Worm (Caenorhabditis elegans) whole organism, L4 larva: ENCODE results near the gene Y54G2A.7.

Experiments
- D1046.2 ChIP-seq: fragments of 200-800 bp; sonication (Bioruptor generic); IDR thresholded peaks from 2 replicates; pipeline ENCODE4 v1.3.6; 2022; ENCODE audit warnings: missing genetic modification characterization, missing compliant biosample characterization
- F10B5.3 ChIP-seq: sonication (generic microtip); optimal IDR thresholded peaks from 2 replicates; lab custom pipeline; 2016; ENCODE audit warnings: mild to moderate bottlenecking, missing genetic modification characterization, missing compliant biosample characterization
- F26F4.8 ChIP-seq: fragments of 200-800 bp; sonication (Bioruptor generic); conservative IDR thresholded peaks from 2 replicates; pipeline ENCODE4 v1.3.6; 2022; ENCODE audit warnings: missing genetic modification characterization, missing compliant biosample characterization
- F44E2.7 ChIP-seq: fragments of 200-800 bp; sonication (Bioruptor generic); IDR thresholded peaks from 2 replicates; pipeline ENCODE4 v2.1.2; 2022; ENCODE audit warnings: missing genetic modification characterization, missing compliant biosample characterization
- Y105C5A.15 ChIP-seq: fragments of 200-800 bp; sonication (Bioruptor generic); IDR thresholded peaks from 2 replicates; pipeline ENCODE4 v1.3.6; 2022; ENCODE audit warnings: missing genetic modification characterization, missing compliant biosample characterization
- aly-2 ChIP-seq: sonication (generic microtip); optimal IDR thresholded peaks from 2 replicates; lab custom pipeline; 2018; ENCODE audit warnings: missing biosample characterization, missing genetic modification characterization
- ama-1 ChIP-seq: fragments of 150-350 bp; optimal IDR thresholded peaks from 2 replicates; lab custom pipeline; 2014; ENCODE audit warnings: inconsistent platforms, mixed read lengths
- arid-1 ChIP-seq: fragments of 200-800 bp; sonication (Bioruptor generic); conservative IDR thresholded peaks from 2 replicates; pipeline ENCODE4 v1.3.6; 2022; ENCODE audit warnings: missing genetic modification reagents, missing genetic modification characterization, missing compliant biosample characterization
- attf-4 ChIP-seq: sonication (generic microtip); optimal IDR thresholded peaks from 3 replicates; lab custom pipeline; 2017; ENCODE audit warnings: missing biosample characterization, missing genetic modification characterization
- ceh-28 ChIP-seq: fragments of 150-350 bp; optimal IDR thresholded peaks from 2 replicates; lab custom pipeline; 2014; ENCODE audit warnings: missing biosample characterization, missing genetic modification reagents, missing genetic modification characterization
- ceh-32 ChIP-seq: sonication (generic microtip); optimal IDR thresholded peaks from 2 replicates; lab custom pipeline; 2016; ENCODE audit warnings: mild to moderate bottlenecking, missing genetic modification characterization, missing compliant biosample characterization; ENCODE audit not compliant: poor library complexity
- ceh-82 ChIP-seq: sonication (generic microtip); optimal IDR thresholded peaks from 2 replicates; lab custom pipeline; 2017; ENCODE audit warnings: missing biosample characterization, missing genetic modification characterization
- daf-12 ChIP-seq: fragments of 150-350 bp; optimal IDR thresholded peaks from 2 replicates; lab custom pipeline; 2014; ENCODE audit warnings: missing biosample characterization, missing genetic modification reagents, missing genetic modification characterization
- daf-16 ChIP-seq, 3 experiments: sonication (generic microtip); optimal IDR thresholded peaks; 2 replicates each; lab custom pipeline; 2016 to 2017; ENCODE audit warnings: missing genetic modification characterization in 3 of 3, missing genetic modification reagents in 3 of 3, mild to moderate bottlenecking in 2 of 3, missing compliant biosample characterization in 2 of 3, missing biosample characterization in 1 of 3, moderate library complexity in 1 of 3
- daf-19 ChIP-seq: fragments of 200-800 bp; sonication (Bioruptor generic); conservative IDR thresholded peaks from 2 replicates; pipeline ENCODE4 v1.3.6; 2022; ENCODE audit warnings: missing genetic modification characterization, missing compliant biosample characterization
- dpl-1 ChIP-seq: fragments of 150-350 bp; optimal IDR thresholded peaks from 2 replicates; lab custom pipeline; 2014; ENCODE audit warnings: missing biosample characterization, missing genetic modification reagents, missing genetic modification characterization
- egl-43 ChIP-seq: fragments of 200-800 bp; sonication (Bioruptor generic); IDR thresholded peaks from 2 replicates; pipeline ENCODE4 v1.3.6; 2022; ENCODE audit warnings: missing genetic modification reagents, missing genetic modification characterization, missing compliant biosample characterization
- hif-1 ChIP-seq, 2 experiments: sonication (generic microtip); optimal IDR thresholded peaks; 2 replicates each; lab custom pipeline; 2016 to 2017; ENCODE audit warnings: missing compliant biosample characterization in 2 of 2, missing genetic modification characterization in 2 of 2, missing genetic modification reagents in 2 of 2, missing genotype in 2 of 2, mild to moderate bottlenecking in 1 of 2
- hlh-11 ChIP-seq: fragments of 200-800 bp; sonication (Bioruptor generic); optimal IDR thresholded peaks from 2 replicates; lab custom pipeline; 2018; ENCODE audit warnings: mild to moderate bottlenecking, missing genetic modification characterization, missing compliant biosample characterization
- hmg-1.1 ChIP-seq: fragments of 200-800 bp; sonication (Bioruptor generic); IDR thresholded peaks from 2 replicates; pipeline ENCODE4 v1.3.6; 2022; ENCODE audit warnings: missing genetic modification reagents, missing genetic modification characterization, missing compliant biosample characterization
- lin-1 ChIP-seq: fragments of 200-800 bp; sonication (Bioruptor generic); IDR thresholded peaks from 2 replicates; pipeline ENCODE4 v1.3.6; 2022; ENCODE audit warnings: missing genetic modification reagents, missing genetic modification characterization, missing compliant biosample characterization
- lin-13 ChIP-seq: fragments of 150-350 bp; optimal IDR thresholded peaks from 2 replicates; lab custom pipeline; 2014; ENCODE audit warnings: missing biosample characterization, missing genetic modification reagents, missing genetic modification characterization
- lin-15B ChIP-seq: fragments of 150-350 bp; sonication (generic microtip); optimal IDR thresholded peaks from 3 replicates; lab custom pipeline; 2014; ENCODE audit warnings: missing biosample characterization, missing genetic modification characterization
- lin-29 ChIP-seq: fragments of 200-800 bp; sonication (Bioruptor generic); IDR thresholded peaks from 2 replicates; pipeline ENCODE4 v1.3.6; 2022; ENCODE audit warnings: missing genetic modification reagents, missing genetic modification characterization, missing compliant biosample characterization
- lin-38 ChIP-seq: fragments of 200-800 bp; sonication (Bioruptor generic); IDR thresholded peaks from 2 replicates; pipeline ENCODE4 v1.3.6; 2022; ENCODE audit warnings: missing genetic modification reagents, missing genetic modification characterization, missing compliant biosample characterization
- lin-39 ChIP-seq: fragments of 150-350 bp; optimal IDR thresholded peaks from 2 replicates; lab custom pipeline; 2014; ENCODE audit warnings: missing biosample characterization, missing genetic modification reagents, missing genetic modification characterization
- lir-3 ChIP-seq: sonication (generic microtip); optimal IDR thresholded peaks from 2 replicates; lab custom pipeline; 2016; ENCODE audit warnings: mild to moderate bottlenecking, missing genetic modification characterization, missing compliant biosample characterization
- lsy-2 ChIP-seq, 2 experiments: fragments of 150-350 bp in 1 of 2; sonication (generic microtip) in 1 of 2; optimal IDR thresholded peaks; 2 replicates each; lab custom pipeline; 2014 to 2017; ENCODE audit warnings: missing biosample characterization in 2 of 2, missing genetic modification characterization in 2 of 2
- madf-5 ChIP-seq, 2 experiments: fragments of 200-800 bp; sonication (Bioruptor generic); IDR thresholded peaks; 2 replicates each; pipeline ENCODE4 v1.3.6; 2022; ENCODE audit warnings: missing compliant biosample characterization in 2 of 2, missing genetic modification characterization in 2 of 2
- mdl-1 ChIP-seq, 2 experiments: fragments of 150-350 bp in 1 of 2; sonication (generic microtip) in 1 of 2; optimal IDR thresholded peaks; 2 replicates each; lab custom pipeline; 2014 to 2017; ENCODE audit warnings: missing biosample characterization in 2 of 2, missing genetic modification characterization in 2 of 2
- mep-1 ChIP-seq: fragments of 150-350 bp; sonication (generic microtip); optimal IDR thresholded peaks from 3 replicates; lab custom pipeline; 2014; ENCODE audit warnings: missing biosample characterization, missing genetic modification characterization
- mxl-3 ChIP-seq: fragments of 200-800 bp; sonication (Bioruptor generic); optimal IDR thresholded peaks from 2 replicates; lab custom pipeline; 2018; ENCODE audit warnings: mild to moderate bottlenecking, missing genetic modification characterization, missing compliant biosample characterization
- nhr-10 ChIP-seq: fragments of 150-350 bp; optimal IDR thresholded peaks from 2 replicates; lab custom pipeline; 2014; ENCODE audit warnings: missing biosample characterization, missing genetic modification characterization
- nhr-11 ChIP-seq: fragments of 150-350 bp; optimal IDR thresholded peaks from 2 replicates; lab custom pipeline; 2014; ENCODE audit warnings: missing biosample characterization, missing genetic modification characterization
- nhr-111 ChIP-seq: fragments of 200-800 bp; sonication (Bioruptor generic); optimal IDR thresholded peaks from 2 replicates; lab custom pipeline; 2018; ENCODE audit warnings: mild to moderate bottlenecking, missing genetic modification characterization, missing compliant biosample characterization
- nhr-48 ChIP-seq: sonication (generic microtip); optimal IDR thresholded peaks from 2 replicates; lab custom pipeline; 2016; ENCODE audit warnings: mild to moderate bottlenecking, missing genetic modification characterization, missing compliant biosample characterization
- nhr-77 ChIP-seq: fragments of 150-350 bp; optimal IDR thresholded peaks from 2 replicates; lab custom pipeline; 2014; ENCODE audit warnings: missing biosample characterization, missing genetic modification characterization
- pha-4 ChIP-seq, 2 experiments: fragments of 150-350 bp in 1 of 2; fragments of 200-800 bp in 1 of 2; sonication (Bioruptor generic) in 1 of 2; IDR thresholded peaks in 1 of 2; optimal IDR thresholded peaks in 1 of 2; 2 replicates each; pipeline versions ENCODE4 v1.3.6 to Lab custom; 2014 to 2022; ENCODE audit warnings: missing genetic modification characterization in 2 of 2, missing genetic modification reagents in 2 of 2, missing biosample characterization in 1 of 2, missing compliant biosample characterization in 1 of 2
- pqm-1 ChIP-seq: sonication (generic microtip); optimal IDR thresholded peaks from 2 replicates; lab custom pipeline; 2017; ENCODE audit warnings: missing biosample characterization, missing genetic modification characterization
- rbr-2 ChIP-seq: sonication (generic microtip); optimal IDR thresholded peaks from 2 replicates; lab custom pipeline; 2016; ENCODE audit warnings: missing genotype, missing genetic modification characterization, missing compliant biosample characterization
- set-16 ChIP-seq: fragments of 200-800 bp; sonication (Bioruptor generic); IDR thresholded peaks from 2 replicates; pipeline ENCODE4 v1.3.6; 2022; ENCODE audit warnings: missing genetic modification reagents, missing genetic modification characterization, missing compliant biosample characterization
- snpc-4 ChIP-seq: fragments of 150-350 bp; optimal IDR thresholded peaks from 2 replicates; lab custom pipeline; 2014; ENCODE audit warnings: missing biosample characterization, missing genetic modification characterization
- spr-1 ChIP-seq: sonication (generic microtip); optimal IDR thresholded peaks from 2 replicates; lab custom pipeline; 2016; ENCODE audit warnings: mild to moderate bottlenecking, missing genetic modification characterization, missing compliant biosample characterization
- spr-3 ChIP-seq: fragments of 200-800 bp; sonication (Bioruptor generic); optimal IDR thresholded peaks from 2 replicates; lab custom pipeline; 2018; ENCODE audit warnings: mild to moderate bottlenecking, missing genetic modification characterization, missing compliant biosample characterization
- unc-39 ChIP-seq: sonication (generic microtip); optimal IDR thresholded peaks from 2 replicates; lab custom pipeline; 2017; ENCODE audit warnings: missing biosample characterization, missing genetic modification characterization
- vab-7 ChIP-seq: fragments of 200-800 bp; sonication (Bioruptor generic); IDR thresholded peaks from 2 replicates; pipeline ENCODE4 v1.3.6; 2022; ENCODE audit warnings: missing genetic modification reagents, missing genetic modification characterization, missing compliant biosample characterization
- zag-1 ChIP-seq: fragments of 150-350 bp; optimal IDR thresholded peaks from 2 replicates; lab custom pipeline; 2014; ENCODE audit warnings: missing biosample characterization, missing genetic modification characterization
- zfp-2 ChIP-seq: sonication (generic microtip); optimal IDR thresholded peaks from 2 replicates; lab custom pipeline; 2016; ENCODE audit warnings: mild to moderate bottlenecking, missing genetic modification characterization, missing compliant biosample characterization
- zfp-3 ChIP-seq: fragments of 200-800 bp; sonication (Bioruptor generic); conservative IDR thresholded peaks from 2 replicates; pipeline ENCODE4 v1.3.6; 2022; ENCODE audit warnings: missing genetic modification reagents, missing genetic modification characterization, missing compliant biosample characterization
- zip-2 ChIP-seq: fragments of 150-350 bp; optimal IDR thresholded peaks from 2 replicates; lab custom pipeline; 2014; ENCODE audit warnings: missing biosample characterization, missing genetic modification characterization
- ztf-7 ChIP-seq: fragments of 150-350 bp; optimal IDR thresholded peaks from 2 replicates; lab custom pipeline; 2014; ENCODE audit warnings: missing biosample characterization, missing genetic modification characterization

The Y54G2A.7 gene

ce11 chrIV:2805525-2805924, 32.9 kb upstream of the Y54G2A.7 start, which contains the start of gene Y54G2A.45 (continued):
- peak in 1 of 2 experiments; percentile 57 for TF ChIP-seq hif-1 (tag; optimal IDR thresholded peaks at IDR 0.05; lab: Kevin White, UChicago)
- peak; percentile 80 for TF ChIP-seq pha-4 (GFP tag; IDR thresholded peaks at IDR 0.05; lab: Robert Waterston, UW)
- no peak for TF ChIP-seq pha-4 (tag; optimal IDR thresholded peaks at IDR 0.05; lab: Kevin White, UChicago)
- no peak for TF ChIP-seq attf-4 (tag; lab: Kevin White, UChicago)
- TF ChIP-seq rbr-2 = peak; percentile 51
- TF ChIP-seq lin-38 (GFP tag; lab: Robert Waterston, UW) = peak; percentile 80
- TF ChIP-seq ceh-32 (tag; lab: Kevin White, UChicago) = no peak
- TF ChIP-seq ceh-28 = no peak
- TF ChIP-seq lin-13 = peak; percentile 87
- TF ChIP-seq zag-1 = no peak
- TF ChIP-seq pqm-1 (tag; lab: Kevin White, UChicago) = peak; percentile 90
- TF ChIP-seq zip-2 (tag; lab: Kevin White, UChicago) = peak; percentile 65
- peak; percentile 77 for TF ChIP-seq mxl-3 (GFP tag; lab: Kevin White, UChicago)
- no peak for TF ChIP-seq aly-2 (tag; lab: Kevin White, UChicago)
- peak; percentile 48 for TF ChIP-seq lir-3
- TF ChIP-seq nhr-10 (tag; lab: Kevin White, UChicago) = no peak
- TF ChIP-seq lin-29 = no peak
- no peak for TF ChIP-seq set-16 (GFP tag; lab: Robert Waterston, UW)
- TF ChIP-seq F44E2.7 = 0 out of 2 replicates have a peak, but pooled peaks have one; percentile 28
- TF ChIP-seq F10B5.3 = peak; percentile 58
- no peak for TF ChIP-seq snpc-4
- TF ChIP-seq ceh-82 = no peak
- TF ChIP-seq mep-1 (tag; lab: Kevin White, UChicago) = peak; percentile 78
- TF ChIP-seq lin-39 = no peak
- peak; percentile 88 for TF ChIP-seq D1046.2 (GFP tag; lab: Robert Waterston, UW)
- TF ChIP-seq ztf-7 (tag; lab: Kevin White, UChicago) = no peak
- TF ChIP-seq vab-7 (GFP tag; lab: Robert Waterston, UW) = peak; percentile 84
- TF ChIP-seq Y105C5A.15 (GFP tag; lab: Robert Waterston, UW) = no peak
- TF ChIP-seq madf-5 (GFP tag; IDR thresholded peaks at IDR 0.05; lab: Robert Waterston, UW) = peak; percentile 47 to 76; a peak in 3 of 4 replicates
- TF ChIP-seq lin-1 (GFP tag; lab: Robert Waterston, UW) = no peak
- TF ChIP-seq nhr-11 = peak; percentile 55
- TF ChIP-seq daf-16 (GFP tag; optimal IDR thresholded peaks at IDR 0.05; lab: Kevin White, UChicago) = peak; percentile 60 to 78
- TF ChIP-seq daf-16 (tag; optimal IDR thresholded peaks at IDR 0.05; lab: Kevin White, UChicago) = peak; percentile 89
- TF ChIP-seq daf-12 (tag; lab: Kevin White, UChicago) = no peak
- TF ChIP-seq nhr-48 (tag; lab: Kevin White, UChicago) = peak; percentile 84
- peak in 1 of 2 experiments; percentile 32 for TF ChIP-seq mdl-1 (tag; optimal IDR thresholded peaks at IDR 0.05; lab: Kevin White, UChicago)
- TF ChIP-seq dpl-1 (GFP tag; lab: Kevin White, UChicago) = peak; percentile 25
- no peak for TF ChIP-seq daf-19 (GFP tag; lab: Robert Waterston, UW)
- TF ChIP-seq nhr-77 (tag; lab: Kevin White, UChicago) = peak; percentile 15
- TF ChIP-seq spr-3 (GFP tag; lab: Kevin White, UChicago) = peak; percentile 62
- no peak for TF ChIP-seq zfp-3
- peak; percentile 78 for TF ChIP-seq arid-1
- peak; percentile 85 for TF ChIP-seq hlh-11
- peak; percentile 8 for TF ChIP-seq zfp-2 (tag; lab: Kevin White, UChicago)
- TF ChIP-seq hmg-1.1 (GFP tag; lab: Robert Waterston, UW) = peak; percentile 63; the same call in 1 of the 2 replicates
- peak; percentile 72 for TF ChIP-seq spr-1 (tag; lab: Kevin White, UChicago)
- peak; percentile 82 for TF ChIP-seq egl-43
- TF ChIP-seq lsy-2 (tag; optimal IDR thresholded peaks at IDR 0.05; lab: Kevin White, UChicago) = peak in 1 of 2 experiments; percentile 69
- TF ChIP-seq nhr-111 (GFP tag; lab: Kevin White, UChicago) = no peak
- no peak for TF ChIP-seq ama-1 (lab: Kevin White, UChicago)
- TF ChIP-seq lin-15B (tag; lab: Kevin White, UChicago) = no peak
- no peak for TF ChIP-seq unc-39 (tag; lab: Kevin White, UChicago)
- peak; percentile 90 for TF ChIP-seq F26F4.8 (GFP tag; lab: Robert Waterston, UW)
